Worm (Caenorhabditis elegans) whole organism, midembryonic: Measurements from ENCODE around the gene BE0003N10.6.

Source experiments
- flt-1 ChIP-seq: fragments of 200-800 bp; sonication (Bioruptor generic); IDR thresholded peaks from 2 replicates; pipeline ENCODE4 v1.3.6; 2022; ENCODE audit warnings: missing genetic modification characterization, missing compliant biosample characterization
- klf-2 ChIP-seq: fragments of 200-800 bp; sonication (Bioruptor generic); conservative IDR thresholded peaks from 2 replicates; pipeline ENCODE4 v1.3.6; 2022; ENCODE audit warnings: missing genetic modification reagents, missing genetic modification characterization, missing compliant biosample characterization
- ztf-23 ChIP-seq: fragments of 200-800 bp; sonication (Bioruptor generic); IDR thresholded peaks from 2 replicates; pipeline ENCODE4 v1.3.6; 2022; ENCODE audit warnings: missing genetic modification reagents, missing genetic modification characterization, missing compliant biosample characterization

ce11 chrIII:1034853-1035252 lies 25.0 kb downstream of the BE0003N10.6 start:
- TF ChIP-seq klf-2 (GFP tag; lab: Robert Waterston, UW), result no peak
- TF ChIP-seq ztf-23 (GFP tag; lab: Robert Waterston, UW), result no peak
- TF ChIP-seq flt-1, result no peak
